Worm (Caenorhabditis elegans): ENCODE measurements around the gene F40G12.5.
"Not testable (repeated sequence)": the region's sequence is repeated elsewhere in the genome, so short reads cannot be mapped to it uniquely, and the experiment has no call there.

The F40G12.5 gene

DNA sequence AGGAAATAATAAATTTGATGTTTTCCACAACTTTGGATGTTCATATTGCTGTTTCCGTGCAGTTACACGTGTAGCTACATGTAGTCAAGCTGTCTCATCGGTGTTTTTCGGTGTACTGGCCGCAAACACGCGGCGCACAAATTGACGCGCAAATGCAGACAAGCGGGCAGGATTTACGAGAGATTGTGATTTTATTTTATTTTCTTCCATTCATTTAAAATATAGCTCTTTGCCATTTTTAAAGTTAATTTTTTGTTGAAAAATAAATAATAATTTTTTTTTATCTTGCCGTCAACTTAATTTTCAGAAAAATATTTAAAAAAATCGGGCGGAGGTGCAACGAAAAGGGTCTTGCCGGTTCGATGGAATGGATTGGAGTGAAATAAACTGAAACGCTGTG lies 3.6 kb upstream of the F40G12.5 start, which contains the start of gene F40G12.7:
Gene F40G12.7 (plus strand): TSS at position 301 of the 400 bp plus-strand sequence.
- TF ChIP-seq snpc-3.4 (tag; optimal IDR thresholded peaks at IDR 0.05); B0336.3 (GFP tag; IDR thresholded peaks at IDR 0.05); zim-3 (tag; optimal IDR thresholded peaks at IDR 0.05): not testable (repeated sequence)

DNA sequence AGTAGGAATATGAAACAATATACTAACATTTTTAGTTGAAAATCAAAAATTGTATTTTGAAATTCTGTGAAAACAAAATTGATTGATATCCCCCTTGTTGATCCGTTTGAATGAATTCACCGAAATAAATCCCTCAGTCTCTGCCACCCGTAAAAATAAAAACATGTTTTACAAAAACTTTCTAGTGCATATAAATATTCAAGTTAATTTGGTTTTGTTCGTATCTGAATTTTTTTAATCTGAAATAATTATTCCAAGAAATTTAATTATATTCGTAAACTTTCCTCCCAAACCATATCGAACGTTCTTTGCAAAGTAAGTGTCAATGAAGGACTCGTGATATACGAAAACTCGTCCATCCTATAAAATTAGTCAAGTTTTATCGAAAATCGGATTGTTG lies 2.4 kb upstream of the F40G12.5 start, which contains the start of gene F40G12.6:
Gene F40G12.6 (minus strand): TSS at position 101 of the 400 bp plus-strand sequence.
- no peak for TF ChIP-seq F49E8.2 (tag; optimal IDR thresholded peaks at IDR 0.05; ENCODE audit: insufficient read depth)
- TF ChIP-seq madf-8 (GFP tag; conservative IDR thresholded peaks at IDR 0.05), result no peak
- no peak for TF ChIP-seq F10E7.11 (tag; optimal IDR thresholded peaks at IDR 0.05)
- TF ChIP-seq tbp1 (GFP tag; optimal IDR thresholded peaks at IDR 0.05), result no peak
- no peak for TF ChIP-seq F37B4.10 (GFP tag; IDR thresholded peaks at IDR 0.05)
- no peak for TF ChIP-seq attf-6 (GFP tag; IDR thresholded peaks at IDR 0.05)
- no peak for TF ChIP-seq K11D2.4 (GFP tag; IDR thresholded peaks at IDR 0.05)

DNA sequence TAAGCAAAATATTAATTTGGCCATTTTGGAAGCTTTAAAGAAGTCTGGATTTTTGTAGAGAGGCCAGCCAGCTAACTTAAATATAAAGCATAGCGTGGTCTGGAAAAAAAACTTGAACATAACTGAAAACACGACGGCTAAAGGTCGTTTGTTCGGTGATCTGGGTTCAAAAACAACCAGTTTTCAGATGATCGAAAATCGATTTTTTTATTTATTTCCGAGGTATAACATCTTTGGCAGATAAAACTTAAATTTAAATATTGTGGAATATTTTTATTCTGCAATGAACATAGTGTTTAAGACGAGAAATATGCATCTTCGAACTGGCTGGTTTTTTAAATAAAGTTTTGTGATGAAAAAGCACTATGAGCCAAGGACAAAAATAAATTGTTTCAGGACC lies 2.0 kb downstream of the F40G12.5 start, which contains the start of gene F40G12.4:
Gene F40G12.4 (minus strand): TSS at position 101 of the 400 bp plus-strand sequence.
- TF ChIP-seq D2030.7 (GFP tag; IDR thresholded peaks at IDR 0.05) (no peak), pbrm-1 (GFP tag; IDR thresholded peaks at IDR 0.05) (no peak), K11D2.4 (GFP tag; IDR thresholded peaks at IDR 0.05) (no peak), aptf-2 (GFP tag; conservative IDR thresholded peaks at IDR 0.05) (no peak), nhr-80 (tag; optimal IDR thresholded peaks at IDR 0.05) (no peak), him-1 (tag; optimal IDR thresholded peaks at IDR 0.05) (no peak), hmg-20 (GFP tag; IDR thresholded peaks at IDR 0.05) (no peak), snpc-1.1 (tag; optimal IDR thresholded peaks at IDR 0.05; ENCODE audit: insufficient read depth) (no peak), akir-1 (GFP tag; optimal IDR thresholded peaks at IDR 0.05) (no peak), hmg-1.2 (GFP tag; IDR thresholded peaks at IDR 0.05) (no peak), nhr-179 (tag; optimal IDR thresholded peaks at IDR 0.05) (no peak), snpc-1.3 (tag; optimal IDR thresholded peaks at IDR 0.05; ENCODE audit: insufficient read depth) (no peak), snpc-3.4 (tag; optimal IDR thresholded peaks at IDR 0.05) (no peak), F37B4.10 (GFP tag; IDR thresholded peaks at IDR 0.05) (no peak), hlh-26 (GFP tag; conservative IDR thresholded peaks at IDR 0.05) (no peak), F57C9.4 (tag; optimal IDR thresholded peaks at IDR 0.05) (no peak), dpl-1 (GFP tag; optimal IDR thresholded peaks at IDR 0.05) (no peak), attf-3 (GFP tag; conservative IDR thresholded peaks at IDR 0.05) (no peak), ceh-79 (tag; optimal IDR thresholded peaks at IDR 0.05) (no peak)

DNA sequence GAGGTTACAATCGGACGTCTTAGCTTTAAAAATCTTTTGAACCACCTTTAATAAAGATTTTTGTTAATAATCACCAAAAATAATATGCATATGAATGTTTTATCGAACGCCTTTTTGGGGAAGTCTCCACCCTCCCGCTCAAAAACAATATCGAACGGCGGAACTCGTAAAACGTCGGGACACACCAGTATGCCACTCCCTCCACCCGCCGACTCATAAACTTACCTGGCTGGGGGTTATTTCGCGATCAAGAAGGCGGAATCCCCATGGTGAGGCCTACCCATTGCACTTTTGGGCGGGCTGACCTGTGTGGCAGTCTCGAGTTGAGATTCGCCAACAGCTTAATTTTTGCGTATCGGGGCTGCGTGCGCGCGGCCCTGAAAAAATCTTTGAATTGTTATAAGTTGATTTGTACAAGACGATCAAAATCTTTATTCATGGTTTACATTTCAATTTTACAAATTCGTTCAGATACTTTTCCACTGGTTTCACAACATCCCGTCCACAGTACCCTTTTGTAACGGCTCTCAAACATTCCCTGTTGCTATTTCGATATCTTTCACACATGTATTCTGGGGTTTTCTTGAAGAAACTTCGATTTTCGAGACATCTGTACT lies 3.2 kb downstream of the F40G12.5 start:
- TF ChIP-seq B0261.1 (tag; optimal IDR thresholded peaks at IDR 0.05), result no peak
- TF ChIP-seq nhr-90 (tag; optimal IDR thresholded peaks at IDR 0.05), result no peak
- no peak for TF ChIP-seq B0019.2 (GFP tag; conservative IDR thresholded peaks at IDR 0.05)
- no peak for TF ChIP-seq Y53F4B.3 (GFP tag; IDR thresholded peaks at IDR 0.05)
- no peak for TF ChIP-seq sdz-38 (tag; optimal IDR thresholded peaks at IDR 0.05)
- no peak for TF ChIP-seq egrh-3 (GFP tag; IDR thresholded peaks at IDR 0.05)
- TF ChIP-seq nfyb-1 (GFP tag; IDR thresholded peaks at IDR 0.05), result no peak
- no peak for TF ChIP-seq pha-4 (tag; optimal IDR thresholded peaks at IDR 0.05)
- TF ChIP-seq Y79H2A.3 (GFP tag; conservative IDR thresholded peaks at IDR 0.05), result no peak
- TF ChIP-seq sea-2 (GFP tag; IDR thresholded peaks at IDR 0.05), result no peak
- no peak for TF ChIP-seq F52B5.7 (tag; optimal IDR thresholded peaks at IDR 0.05)
- no peak for TF ChIP-seq attf-5 (GFP tag; optimal IDR thresholded peaks at IDR 0.05)
- no peak for TF ChIP-seq nhr-80 (tag; optimal IDR thresholded peaks at IDR 0.05)
- no peak for TF ChIP-seq ztf-26 (tag; optimal IDR thresholded peaks at IDR 0.05)
- no peak for TF ChIP-seq F22D6.2 (tag; optimal IDR thresholded peaks at IDR 0.05)
- TF ChIP-seq hlh-26 (GFP tag; conservative IDR thresholded peaks at IDR 0.05), result no peak
- TF ChIP-seq madf-8 (GFP tag; conservative IDR thresholded peaks at IDR 0.05), result 0 out of 2 replicates have a peak, but pooled peaks have one; percentile 15
- TF ChIP-seq ztf-3 (GFP tag; optimal IDR thresholded peaks at IDR 0.05), result no peak
- peak; percentile 59 for TF ChIP-seq snpc-1.3 (tag; optimal IDR thresholded peaks at IDR 0.05; ENCODE audit: insufficient read depth)
- no peak for TF ChIP-seq madf-10 (tag; optimal IDR thresholded peaks at IDR 0.05)
- TF ChIP-seq B0336.3 (GFP tag; IDR thresholded peaks at IDR 0.05), result no peak
- TF ChIP-seq F37B4.10 (GFP tag; IDR thresholded peaks at IDR 0.05), result no peak
- peak; percentile 59; the same call in 1 of the 2 replicates for TF ChIP-seq hmg-1.2 (GFP tag; IDR thresholded peaks at IDR 0.05)

Measured in whole organism, young adult.